Worm (Caenorhabditis elegans) whole organism, mixed stage, embryonic: ENCODE data around the gene K11H12.4.

Experiments used
- M03D4.4 ChIP-seq: sonication (generic microtip); optimal IDR thresholded peaks from 2 replicates; lab custom pipeline; 2017; ENCODE audit warnings: mild to moderate bottlenecking, missing genetic modification characterization, missing compliant biosample characterization
- bed-3 ChIP-seq: fragments of 200-800 bp; sonication (Bioruptor generic); optimal IDR thresholded peaks from 3 replicates; lab custom pipeline; 2018; ENCODE audit warnings: mild to moderate bottlenecking, missing genetic modification characterization, moderate library complexity, missing compliant biosample characterization
- blmp-1 ChIP-seq: fragments of 150-350 bp; optimal IDR thresholded peaks from 2 replicates; lab custom pipeline; 2014; ENCODE audit warnings: missing biosample characterization, missing genetic modification characterization
- ceh-39 ChIP-seq: fragments of 150-350 bp; optimal IDR thresholded peaks from 2 replicates; lab custom pipeline; 2014; ENCODE audit warnings: missing biosample characterization, missing genetic modification characterization
- ceh-43 ChIP-seq: fragments of 200-800 bp; sonication (Bioruptor generic); optimal IDR thresholded peaks from 2 replicates; lab custom pipeline; 2018; ENCODE audit warnings: mild to moderate bottlenecking, missing genetic modification characterization, moderate library complexity, missing compliant biosample characterization
- ceh-83 ChIP-seq: fragments of 200-800 bp; sonication (Bioruptor generic); optimal IDR thresholded peaks from 2 replicates; lab custom pipeline; 2018; ENCODE audit warnings: mild to moderate bottlenecking, missing genetic modification characterization, missing compliant biosample characterization
- ces-1 ChIP-seq: fragments of 150-350 bp; optimal IDR thresholded peaks from 2 replicates; lab custom pipeline; 2014; ENCODE audit warnings: missing biosample characterization, missing genetic modification reagents, missing genetic modification characterization
- cnd-1 ChIP-seq: fragments of 200-800 bp; sonication (Bioruptor generic); optimal IDR thresholded peaks from 2 replicates; lab custom pipeline; 2018; ENCODE audit warnings: mild to moderate bottlenecking, missing genetic modification characterization, missing compliant biosample characterization
- drap-1 ChIP-seq: fragments of 200-800 bp; sonication (Bioruptor generic); optimal IDR thresholded peaks from 3 replicates; lab custom pipeline; 2018; ENCODE audit warnings: mild to moderate bottlenecking, missing genetic modification characterization, missing compliant biosample characterization
- elt-1 ChIP-seq: sonication (generic microtip); optimal IDR thresholded peaks from 2 replicates; lab custom pipeline; 2017; ENCODE audit warnings: missing genetic modification characterization, mild to moderate bottlenecking, missing compliant biosample characterization, antibody characterized with exemption, moderate library complexity, borderline replicate concordance; ENCODE audit not compliant: insufficient read depth
- elt-3 ChIP-seq: fragments of 150-350 bp; optimal IDR thresholded peaks from 2 replicates; lab custom pipeline; 2014; ENCODE audit warnings: missing biosample characterization, missing genetic modification characterization
- flh-1 ChIP-seq: fragments of 200-800 bp; sonication (Bioruptor generic); optimal IDR thresholded peaks from 2 replicates; lab custom pipeline; 2018; ENCODE audit warnings: mild to moderate bottlenecking, missing genetic modification characterization, moderate library complexity, missing compliant biosample characterization
- ham-2 ChIP-seq: fragments of 200-800 bp; sonication (Bioruptor generic); optimal IDR thresholded peaks from 2 replicates; lab custom pipeline; 2018; ENCODE audit warnings: mild to moderate bottlenecking, missing genetic modification characterization, missing compliant biosample characterization
- hlh-1 ChIP-seq: fragments of 150-350 bp; optimal IDR thresholded peaks from 2 replicates; lab custom pipeline; 2014; ENCODE audit warnings: missing biosample characterization, missing genetic modification reagents, missing genetic modification characterization
- lin-13 ChIP-seq: fragments of 150-350 bp; optimal IDR thresholded peaks from 2 replicates; lab custom pipeline; 2014; ENCODE audit warnings: missing biosample characterization, missing genetic modification characterization
- lin-32 ChIP-seq: fragments of 200-800 bp; sonication (Bioruptor generic); optimal IDR thresholded peaks from 2 replicates; lab custom pipeline; 2018; ENCODE audit warnings: mild to moderate bottlenecking, missing genetic modification characterization, missing compliant biosample characterization
- lsy-2 ChIP-seq: fragments of 150-350 bp; optimal IDR thresholded peaks from 2 replicates; lab custom pipeline; 2014; ENCODE audit warnings: missing biosample characterization, missing genetic modification characterization
- mab-5 ChIP-seq: fragments of 150-350 bp; optimal IDR thresholded peaks from 2 replicates; lab custom pipeline; 2014; ENCODE audit warnings: missing biosample characterization, missing genetic modification characterization
- mep-1 ChIP-seq: fragments of 150-350 bp; optimal IDR thresholded peaks from 2 replicates; lab custom pipeline; 2017; ENCODE audit warnings: missing biosample characterization, missing genetic modification reagents, missing genetic modification characterization, inconsistent platforms
- mls-2 ChIP-seq: sonication (generic microtip); optimal IDR thresholded peaks from 2 replicates; lab custom pipeline; 2016; ENCODE audit warnings: mild to moderate bottlenecking, missing genetic modification characterization, moderate library complexity, missing compliant biosample characterization
- nhr-12 ChIP-seq: fragments of 150-350 bp; optimal IDR thresholded peaks from 2 replicates; lab custom pipeline; 2014; ENCODE audit warnings: missing biosample characterization, missing genetic modification characterization
- nhr-2 ChIP-seq: fragments of 150-350 bp; optimal IDR thresholded peaks from 2 replicates; lab custom pipeline; 2014; ENCODE audit warnings: missing biosample characterization, missing genetic modification characterization
- nhr-237 ChIP-seq: fragments of 150-350 bp; optimal IDR thresholded peaks from 2 replicates; lab custom pipeline; 2014; ENCODE audit warnings: missing biosample characterization, missing genetic modification characterization
- nhr-28 ChIP-seq: fragments of 150-350 bp; optimal IDR thresholded peaks from 2 replicates; lab custom pipeline; 2014; ENCODE audit warnings: missing biosample characterization, missing genetic modification characterization
- nhr-76 ChIP-seq: sonication (generic microtip); optimal IDR thresholded peaks from 2 replicates; lab custom pipeline; 2017; ENCODE audit warnings: missing biosample characterization, missing genetic modification characterization
- pha-4 ChIP-seq: fragments of 150-350 bp; optimal IDR thresholded peaks from 2 replicates; lab custom pipeline; 2018; ENCODE audit warnings: missing biosample characterization, missing genetic modification reagents, missing genetic modification characterization
- sem-2 ChIP-seq: fragments of 200-800 bp; sonication (Bioruptor generic); optimal IDR thresholded peaks from 2 replicates; lab custom pipeline; 2018; ENCODE audit warnings: mild to moderate bottlenecking, missing genetic modification characterization, missing compliant biosample characterization
- snpc-4 ChIP-seq: fragments of 150-350 bp; optimal IDR thresholded peaks from 2 replicates; lab custom pipeline; 2014; ENCODE audit warnings: missing biosample characterization, missing genetic modification characterization
- sptf-1 ChIP-seq: sonication (generic microtip); optimal IDR thresholded peaks from 2 replicates; lab custom pipeline; 2017; ENCODE audit warnings: mild to moderate bottlenecking, missing genetic modification characterization, moderate library complexity, missing compliant biosample characterization
- tbx-8 ChIP-seq: fragments of 200-800 bp; sonication (Bioruptor generic); optimal IDR thresholded peaks from 2 replicates; lab custom pipeline; 2018; ENCODE audit warnings: mild to moderate bottlenecking, missing genetic modification characterization, moderate library complexity, missing compliant biosample characterization
- unc-120 ChIP-seq: sonication (generic microtip); optimal IDR thresholded peaks from 2 replicates; lab custom pipeline; 2017; ENCODE audit warnings: missing genetic modification characterization, missing compliant biosample characterization; ENCODE audit not compliant: poor library complexity, severe bottlenecking
- unc-39 ChIP-seq: fragments of 150-350 bp; optimal IDR thresholded peaks from 2 replicates; lab custom pipeline; 2014; ENCODE audit warnings: missing biosample characterization, missing genetic modification characterization
- unc-62 ChIP-seq: fragments of 150-350 bp; optimal IDR thresholded peaks from 2 replicates; lab custom pipeline; 2014; ENCODE audit warnings: missing biosample characterization, missing genetic modification reagents, missing genetic modification characterization
- zip-8 ChIP-seq: fragments of 150-350 bp; optimal IDR thresholded peaks from 2 replicates; lab custom pipeline; 2014; ENCODE audit warnings: missing biosample characterization, missing genetic modification characterization
- ztf-11 ChIP-seq: fragments of 150-350 bp; optimal IDR thresholded peaks from 2 replicates; lab custom pipeline; 2014; ENCODE audit warnings: missing biosample characterization, missing genetic modification characterization

Gene K11H12.4

ce11 chrIV:658497-659177 lies 17.0 kb downstream of the K11H12.4 start:
- TF ChIP-seq sem-2 (no peak), lin-32 (GFP tag; lab: Kevin White, UChicago) (no peak), zip-8 (no peak), ceh-43 (GFP tag; lab: Kevin White, UChicago) (no peak)
- TF ChIP-seq, all 35 proteins: peak for 0

DNA sequence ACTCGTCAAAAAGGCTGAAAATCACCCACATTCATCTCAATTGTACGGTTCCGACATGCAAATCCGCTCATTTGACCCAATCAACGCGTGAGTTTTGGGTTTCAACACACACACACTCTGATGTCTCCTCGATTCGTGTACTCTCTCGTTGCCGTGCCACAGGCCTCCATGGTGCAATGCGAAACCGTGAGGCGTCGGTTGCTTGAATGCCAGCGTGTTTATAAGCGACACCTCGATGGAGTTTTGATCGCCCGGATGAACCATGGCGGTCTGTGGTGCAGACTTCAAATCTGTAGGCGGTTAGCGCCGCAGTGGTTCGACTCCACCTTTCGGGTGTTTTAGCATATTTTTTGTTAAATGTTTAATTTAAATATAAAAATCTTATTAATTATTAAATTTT lies 17.8 kb downstream of the K11H12.4 start:
- TF ChIP-seq ceh-39 = no peak
- peak; percentile 24 for TF ChIP-seq pha-4 (tag; lab: Kevin White, UChicago)
- TF ChIP-seq lsy-2 (tag; lab: Kevin White, UChicago) = no peak
- no peak for TF ChIP-seq hlh-1 (tag; lab: Kevin White, UChicago)
- no peak for TF ChIP-seq ztf-11
- TF ChIP-seq lin-13 (tag; lab: Kevin White, UChicago) = peak; percentile 35
- no peak for TF ChIP-seq zip-8
- no peak for TF ChIP-seq elt-3 (tag; lab: Kevin White, UChicago)
- no peak for TF ChIP-seq mab-5 (tag; lab: Kevin White, UChicago)
- no peak for TF ChIP-seq ceh-83 (GFP tag; lab: Kevin White, UChicago)
- no peak for TF ChIP-seq snpc-4 (tag; lab: Kevin White, UChicago)
- TF ChIP-seq nhr-2 (tag; lab: Kevin White, UChicago) = peak; percentile 5
- TF ChIP-seq flh-1 (GFP tag; lab: Kevin White, UChicago) = no peak
- TF ChIP-seq cnd-1 (tag; lab: Kevin White, UChicago) = peak; percentile 9
- no peak for TF ChIP-seq nhr-237 (tag; lab: Kevin White, UChicago)
- TF ChIP-seq unc-120 (tag; lab: Kevin White, UChicago) = no peak
- no peak for TF ChIP-seq drap-1 (GFP tag; lab: Kevin White, UChicago)
- peak; percentile 9 for TF ChIP-seq mep-1 (tag; lab: Kevin White, UChicago)
- TF ChIP-seq lin-32 (GFP tag; lab: Kevin White, UChicago) = no peak

DNA sequence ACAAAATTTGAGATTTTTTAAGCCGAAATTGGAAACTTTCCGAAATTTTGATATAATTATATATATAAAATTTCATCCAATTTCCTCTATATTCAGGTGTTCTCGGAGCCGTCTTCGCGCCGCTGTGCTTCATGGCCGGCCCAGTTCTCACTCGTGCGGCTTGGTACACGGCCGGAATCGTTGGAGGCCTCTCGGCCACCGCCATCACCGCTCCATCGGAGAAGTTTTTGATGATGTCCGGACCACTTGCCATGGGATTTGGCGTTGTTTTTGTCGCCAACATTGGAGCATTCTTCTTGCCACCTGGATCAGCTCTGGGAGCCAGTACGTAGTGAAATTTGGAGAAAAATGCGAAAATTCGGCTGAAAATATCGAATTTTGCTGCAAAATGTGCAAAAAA lies 18.6 kb downstream of the K11H12.4 start:
- TF ChIP-seq lsy-2 (tag; lab: Kevin White, UChicago) (no peak), ztf-11 (no peak), drap-1 (GFP tag; lab: Kevin White, UChicago) (no peak), ceh-39 (no peak), cnd-1 (tag; lab: Kevin White, UChicago) (no peak), elt-3 (tag; lab: Kevin White, UChicago) (no peak), sem-2 (no peak), blmp-1 (tag; lab: Kevin White, UChicago) (no peak), ceh-43 (GFP tag; lab: Kevin White, UChicago) (no peak), ham-2 (GFP tag; lab: Kevin White, UChicago) (no peak), ces-1 (GFP tag; lab: Kevin White, UChicago) (no peak), mls-2 (tag; lab: Kevin White, UChicago) (no peak), mab-5 (tag; lab: Kevin White, UChicago) (no peak), nhr-12 (no peak), lin-32 (GFP tag; lab: Kevin White, UChicago) (no peak)

ce11 chrIV:654526-655440 lies 20.9 kb downstream of the K11H12.4 start, which contains the start of the genes rpl-15 and K11H12.8:
Gene rpl-15 (minus strand): TSS chrIV:654576.
Gene K11H12.8 (plus strand): TSS chrIV:655390.
- peak; percentile 100 for TF ChIP-seq mep-1 (tag; lab: Kevin White, UChicago)
- TF ChIP-seq nhr-12 = peak; percentile 76
- peak; percentile 78 for TF ChIP-seq nhr-28 (tag; lab: Kevin White, UChicago)
- TF ChIP-seq M03D4.4 (tag; lab: Kevin White, UChicago) = peak; percentile 97
- peak; percentile 100 for TF ChIP-seq pha-4 (tag; lab: Kevin White, UChicago)
- TF ChIP-seq ceh-43 (GFP tag; lab: Kevin White, UChicago) = peak; percentile 93
- no peak for TF ChIP-seq zip-8
- peak; percentile 94 for TF ChIP-seq unc-120 (tag; lab: Kevin White, UChicago)
- TF ChIP-seq drap-1 (GFP tag; lab: Kevin White, UChicago) = peak; percentile 92
- TF ChIP-seq hlh-1 (tag; lab: Kevin White, UChicago) = peak; percentile 90
- TF ChIP-seq snpc-4 (tag; lab: Kevin White, UChicago) = no peak
- peak; percentile 96 for TF ChIP-seq ceh-39
- TF ChIP-seq nhr-2 (tag; lab: Kevin White, UChicago) = peak; percentile 62
- peak; percentile 83 for TF ChIP-seq elt-3 (tag; lab: Kevin White, UChicago)
- TF ChIP-seq lsy-2 (tag; lab: Kevin White, UChicago) = peak; percentile 100
- TF ChIP-seq elt-1 = peak; percentile 74
- peak; percentile 95 for TF ChIP-seq mls-2 (tag; lab: Kevin White, UChicago)
- no peak for TF ChIP-seq nhr-76
- TF ChIP-seq ztf-11 = peak; percentile 92
- TF ChIP-seq unc-39 (tag; lab: Kevin White, UChicago) = peak; percentile 62
- TF ChIP-seq flh-1 (GFP tag; lab: Kevin White, UChicago) = peak; percentile 62
- peak; percentile 98 for TF ChIP-seq sptf-1 (tag; lab: Kevin White, UChicago)
- peak; percentile 75 for TF ChIP-seq lin-32 (GFP tag; lab: Kevin White, UChicago)
- TF ChIP-seq ham-2 (GFP tag; lab: Kevin White, UChicago) = peak; percentile 88
- peak; percentile 99 for TF ChIP-seq nhr-237 (tag; lab: Kevin White, UChicago)
- peak; percentile 76 for TF ChIP-seq sem-2
- TF ChIP-seq blmp-1 (tag; lab: Kevin White, UChicago) = peak; percentile 38
- TF ChIP-seq lin-13 (tag; lab: Kevin White, UChicago) = peak; percentile 100
- TF ChIP-seq ces-1 (GFP tag; lab: Kevin White, UChicago) = peak; percentile 85
- TF ChIP-seq unc-62 = peak; percentile 93
- TF ChIP-seq tbx-8 (GFP tag; lab: Kevin White, UChicago) = peak; percentile 94
- peak; percentile 96 for TF ChIP-seq cnd-1 (tag; lab: Kevin White, UChicago)
- TF ChIP-seq bed-3 (GFP tag; lab: Kevin White, UChicago) = peak; percentile 73
- TF ChIP-seq mab-5 (tag; lab: Kevin White, UChicago) = peak; percentile 86
